Fruit fly (Drosophila melanogaster) whole organism, prepupa: ENCODE data around the gene CG5909.
A peak's percentile ranks its signal among the peaks of the same experiment; 100 is the strongest.

Source experiments
- CG8632 ChIP-seq: fragments of 200-800 bp; sonication (Bioruptor generic); optimal IDR thresholded peaks from 3 replicates; lab custom pipeline; 2016; ENCODE audit warnings: missing biosample characterization, missing genetic modification characterization
- Gug ChIP-seq: fragments of 200-800 bp; sonication (Bioruptor generic); IDR thresholded peaks from 2 replicates; pipeline ENCODE4 v1.3.6; 2022; ENCODE audit warnings: missing biosample characterization, missing genetic modification characterization
- esn ChIP-seq: fragments of 200-800 bp; sonication (Bioruptor generic); optimal IDR thresholded peaks from 2 replicates; lab custom pipeline; 2016; ENCODE audit warnings: missing biosample characterization, mild to moderate bottlenecking, missing genetic modification characterization, moderate library complexity

- TF ChIP-seq CG8632 (GFP tag; lab: Kevin White, UChicago), result no peak
- TF ChIP-seq Gug, result no peak
- TF ChIP-seq esn, result peak; percentile 24
Measured at dm6 chr3R:27150685-27151515, 10.1 kb upstream of the CG5909 start, which contains the start of gene CG6051.
